Worm (Caenorhabditis elegans) whole organism, young adult: ENCODE data around the gene T03E6.9.
A peak's percentile ranks its signal among the peaks of the same experiment; 100 is the strongest.

ENCODE experiments used
- B0336.3 ChIP-seq: fragments of 200-800 bp; sonication (Bioruptor generic); IDR thresholded peaks from 2 replicates; pipeline ENCODE4 v1.3.6; 2022; ENCODE audit warnings: missing genetic modification characterization, missing compliant biosample characterization
- C06A6.2 ChIP-seq: fragments of 200-800 bp; sonication (Bioruptor generic); conservative IDR thresholded peaks from 2 replicates; pipeline ENCODE4 v1.3.6; 2022; ENCODE audit warnings: missing genetic modification characterization, missing compliant biosample characterization
- F49E8.2 ChIP-seq: sonication (generic microtip); optimal IDR thresholded peaks from 3 replicates; lab custom pipeline; 2017; ENCODE audit warnings: missing genetic modification characterization, mild to moderate bottlenecking, missing compliant biosample characterization, antibody characterized with exemption, moderate library complexity; ENCODE audit not compliant: insufficient read depth
- F57C9.4 ChIP-seq: sonication (generic microtip); optimal IDR thresholded peaks from 2 replicates; lab custom pipeline; 2017; ENCODE audit warnings: mild to moderate bottlenecking, missing genetic modification characterization, missing compliant biosample characterization
- K11D2.4 ChIP-seq: fragments of 200-800 bp; sonication (Bioruptor generic); IDR thresholded peaks from 2 replicates; pipeline ENCODE4 v1.3.6; 2022; ENCODE audit warnings: missing genetic modification reagents, missing genetic modification characterization, missing compliant biosample characterization
- Y53F4B.3 ChIP-seq: fragments of 200-800 bp; sonication (Bioruptor generic); IDR thresholded peaks from 2 replicates; pipeline ENCODE4 v1.3.6; 2022; ENCODE audit warnings: missing genetic modification reagents, missing genetic modification characterization, missing compliant biosample characterization
- Y67H2A.10 ChIP-seq: fragments of 200-800 bp; sonication (Bioruptor generic); conservative IDR thresholded peaks from 2 replicates; pipeline ENCODE4 v1.3.6; 2022; ENCODE audit warnings: missing genetic modification reagents, missing genetic modification characterization, missing compliant biosample characterization
- akir-1 ChIP-seq: fragments of 200-800 bp; sonication (Bioruptor generic); optimal IDR thresholded peaks from 2 replicates; lab custom pipeline; 2018; ENCODE audit warnings: mild to moderate bottlenecking, missing genetic modification characterization, moderate library complexity, missing compliant biosample characterization
- attf-3 ChIP-seq: fragments of 200-800 bp; sonication (Bioruptor generic); conservative IDR thresholded peaks from 2 replicates; pipeline ENCODE4 v1.3.6; 2022; ENCODE audit warnings: missing genetic modification reagents, missing genetic modification characterization, missing compliant biosample characterization
- bed-2 ChIP-seq: fragments of 200-800 bp; sonication (Bioruptor generic); IDR thresholded peaks from 2 replicates; pipeline ENCODE4 v1.3.6; 2022; ENCODE audit warnings: missing genetic modification reagents, missing genetic modification characterization, missing compliant biosample characterization
- cebp-1 ChIP-seq, 2 experiments: fragments of 200-800 bp in 1 of 2; sonication (Bioruptor generic) in 1 of 2; sonication (generic microtip) in 1 of 2; IDR thresholded peaks in 1 of 2; optimal IDR thresholded peaks in 1 of 2; 2 replicates each; pipeline versions ENCODE4 v1.3.6 to Lab custom; 2017 to 2022; ENCODE audit warnings: missing compliant biosample characterization in 2 of 2, missing genetic modification characterization in 2 of 2, mild to moderate bottlenecking in 1 of 2, missing genetic modification reagents in 1 of 2, moderate library complexity in 1 of 2
- ceh-27 ChIP-seq: fragments of 200-800 bp; sonication (Bioruptor generic); optimal IDR thresholded peaks from 2 replicates; lab custom pipeline; 2018; ENCODE audit warnings: mild to moderate bottlenecking, missing genetic modification characterization, moderate library complexity, missing compliant biosample characterization
- ceh-40 ChIP-seq: fragments of 200-800 bp; sonication (Bioruptor generic); IDR thresholded peaks from 2 replicates; pipeline ENCODE4 v1.3.6; 2022; ENCODE audit warnings: missing genetic modification characterization, missing compliant biosample characterization
- ceh-58 ChIP-seq: fragments of 200-800 bp; sonication (Bioruptor generic); IDR thresholded peaks from 2 replicates; pipeline ENCODE4 v1.3.6; 2022; ENCODE audit warnings: missing genetic modification characterization, missing compliant biosample characterization
- egl-44 ChIP-seq: fragments of 200-800 bp; sonication (Bioruptor generic); IDR thresholded peaks from 2 replicates; pipeline ENCODE4 v1.3.6; 2022; ENCODE audit warnings: missing genetic modification reagents, missing genetic modification characterization, missing compliant biosample characterization
- ets-4 ChIP-seq: fragments of 200-800 bp; sonication (Bioruptor generic); optimal IDR thresholded peaks from 2 replicates; lab custom pipeline; 2018; ENCODE audit warnings: mild to moderate bottlenecking, missing genetic modification characterization, missing compliant biosample characterization
- gei-17 ChIP-seq: fragments of 200-800 bp; sonication (Bioruptor generic); optimal IDR thresholded peaks from 2 replicates; lab custom pipeline; 2018; ENCODE audit warnings: mild to moderate bottlenecking, missing genetic modification characterization, missing compliant biosample characterization
- hlh-26 ChIP-seq: fragments of 200-800 bp; sonication (Bioruptor generic); conservative IDR thresholded peaks from 2 replicates; pipeline ENCODE4 v1.3.6; 2022; ENCODE audit warnings: missing genetic modification reagents, missing genetic modification characterization, missing compliant biosample characterization
- hmg-1.2 ChIP-seq: fragments of 200-800 bp; sonication (Bioruptor generic); IDR thresholded peaks from 2 replicates; pipeline ENCODE4 v1.3.6; 2022; ENCODE audit warnings: missing genetic modification reagents, missing genetic modification characterization, missing compliant biosample characterization
- hsf-1 ChIP-seq: fragments of 200-800 bp; sonication (Bioruptor generic); IDR thresholded peaks from 2 replicates; pipeline ENCODE4 v1.3.6; 2022; ENCODE audit warnings: missing genetic modification reagents, missing genetic modification characterization, missing compliant biosample characterization
- let-526 ChIP-seq: fragments of 200-800 bp; sonication (Bioruptor generic); IDR thresholded peaks from 2 replicates; pipeline ENCODE4 v1.3.6; 2022; ENCODE audit warnings: missing genetic modification reagents, missing genetic modification characterization, missing compliant biosample characterization
- let-607 ChIP-seq, 2 experiments: fragments of 200-800 bp in 1 of 2; sonication (Bioruptor generic) in 1 of 2; sonication (generic microtip) in 1 of 2; optimal IDR thresholded peaks; 2 replicates each; lab custom pipeline; 2016 to 2018; ENCODE audit warnings: mild to moderate bottlenecking in 2 of 2, missing compliant biosample characterization in 2 of 2, missing genetic modification characterization in 2 of 2, moderate library complexity in 2 of 2, missing genotype in 1 of 2
- lin-26 ChIP-seq: fragments of 200-800 bp; sonication (Bioruptor generic); IDR thresholded peaks from 2 replicates; pipeline ENCODE4 v1.3.6; 2022; ENCODE audit warnings: missing genetic modification reagents, missing genetic modification characterization, missing compliant biosample characterization
- lsl-1 ChIP-seq: fragments of 200-800 bp; sonication (Bioruptor generic); optimal IDR thresholded peaks from 2 replicates; lab custom pipeline; 2018; ENCODE audit warnings: mild to moderate bottlenecking, missing genetic modification characterization, moderate library complexity, missing compliant biosample characterization
- madf-3 ChIP-seq: fragments of 200-800 bp; sonication (Bioruptor generic); IDR thresholded peaks from 2 replicates; pipeline ENCODE4 v1.3.6; 2022; ENCODE audit warnings: missing genetic modification reagents, missing genetic modification characterization, missing compliant biosample characterization
- mcd-1 ChIP-seq: fragments of 200-800 bp; sonication (Bioruptor generic); IDR thresholded peaks from 2 replicates; pipeline ENCODE4 v1.3.6; 2022; ENCODE audit warnings: missing genetic modification reagents, missing genetic modification characterization, missing compliant biosample characterization
- mel-28 ChIP-seq: sonication (generic microtip); optimal IDR thresholded peaks from 2 replicates; lab custom pipeline; 2016; ENCODE audit warnings: borderline replicate concordance, mild to moderate bottlenecking, missing genetic modification characterization, missing compliant biosample characterization
- mes-4 ChIP-seq: sonication (generic microtip); optimal IDR thresholded peaks from 2 replicates; lab custom pipeline; 2016; ENCODE audit warnings: missing genotype, missing genetic modification characterization, missing compliant biosample characterization
- nhr-120 ChIP-seq: fragments of 200-800 bp; sonication (Bioruptor generic); IDR thresholded peaks from 2 replicates; pipeline ENCODE4 v1.3.6; 2022; ENCODE audit warnings: missing genetic modification characterization, missing compliant biosample characterization
- nhr-179 ChIP-seq: sonication (generic microtip); optimal IDR thresholded peaks from 2 replicates; lab custom pipeline; 2016; ENCODE audit warnings: mild to moderate bottlenecking, missing genetic modification characterization, missing compliant biosample characterization
- nhr-90 ChIP-seq: sonication (generic microtip); optimal IDR thresholded peaks from 2 replicates; lab custom pipeline; 2016; ENCODE audit warnings: missing genotype, mild to moderate bottlenecking, missing genetic modification characterization, missing compliant biosample characterization
- pbrm-1 ChIP-seq: fragments of 200-800 bp; sonication (Bioruptor generic); IDR thresholded peaks from 2 replicates; pipeline ENCODE4 v1.3.6; 2022; ENCODE audit warnings: missing genetic modification reagents, missing genetic modification characterization, missing compliant biosample characterization
- rcor-1 ChIP-seq: fragments of 200-800 bp; sonication (Bioruptor generic); IDR thresholded peaks from 2 replicates; pipeline ENCODE4 v1.3.6; 2022; ENCODE audit warnings: missing genetic modification reagents, missing genetic modification characterization, missing compliant biosample characterization
- sea-2 ChIP-seq: fragments of 200-800 bp; sonication (Bioruptor generic); IDR thresholded peaks from 2 replicates; pipeline ENCODE4 v1.3.6; 2022; ENCODE audit warnings: missing genetic modification characterization, missing compliant biosample characterization
- snpc-1.3 ChIP-seq: sonication (generic microtip); optimal IDR thresholded peaks from 2 replicates; lab custom pipeline; 2017; ENCODE audit warnings: missing genetic modification characterization, mild to moderate bottlenecking, missing compliant biosample characterization, antibody characterized with exemption, moderate library complexity, missing genotype, missing genetic modification reagents; ENCODE audit not compliant: insufficient read depth
- snpc-3.4 ChIP-seq: sonication (generic microtip); optimal IDR thresholded peaks from 2 replicates; lab custom pipeline; 2017; ENCODE audit warnings: missing genetic modification characterization, mild to moderate bottlenecking, missing compliant biosample characterization, antibody characterized with exemption, moderate library complexity, missing genotype, missing genetic modification reagents
- somi-1 ChIP-seq: fragments of 200-800 bp; sonication (Bioruptor generic); optimal IDR thresholded peaks from 2 replicates; lab custom pipeline; 2018; ENCODE audit warnings: mild to moderate bottlenecking, missing genetic modification characterization, missing compliant biosample characterization
- sptf-2 ChIP-seq: fragments of 200-800 bp; sonication (Bioruptor generic); optimal IDR thresholded peaks from 2 replicates; lab custom pipeline; 2018; ENCODE audit warnings: mild to moderate bottlenecking, missing genetic modification characterization, missing compliant biosample characterization
- tlf-1 ChIP-seq: fragments of 200-800 bp; sonication (Bioruptor generic); optimal IDR thresholded peaks from 2 replicates; lab custom pipeline; 2018; ENCODE audit warnings: mild to moderate bottlenecking, missing genetic modification characterization, missing compliant biosample characterization
- unc-130 ChIP-seq: sonication (generic microtip); optimal IDR thresholded peaks from 2 replicates; lab custom pipeline; 2016; ENCODE audit warnings: missing genetic modification reagents, missing genetic modification characterization, missing compliant biosample characterization
- xnd-1 ChIP-seq: sonication (generic microtip); optimal IDR thresholded peaks from 2 replicates; lab custom pipeline; 2016; ENCODE audit warnings: missing genotype, missing genetic modification reagents, missing genetic modification characterization, missing compliant biosample characterization
- ztf-18 ChIP-seq: sonication (generic microtip); optimal IDR thresholded peaks from 2 replicates; lab custom pipeline; 2016; ENCODE audit warnings: missing genotype, mild to moderate bottlenecking, missing genetic modification characterization, missing compliant biosample characterization
- ztf-22 ChIP-seq: fragments of 200-800 bp; sonication (Bioruptor generic); optimal IDR thresholded peaks from 2 replicates; lab custom pipeline; 2018; ENCODE audit warnings: mild to moderate bottlenecking, missing genetic modification characterization, moderate library complexity, missing compliant biosample characterization
- ztf-26 ChIP-seq: sonication (generic microtip); optimal IDR thresholded peaks from 2 replicates; lab custom pipeline; 2017; ENCODE audit warnings: missing genetic modification characterization, missing compliant biosample characterization
- ztf-6 ChIP-seq: fragments of 200-800 bp; sonication (Bioruptor generic); IDR thresholded peaks from 2 replicates; pipeline ENCODE4 v1.3.6; 2022; ENCODE audit warnings: missing genetic modification reagents, missing genetic modification characterization, missing compliant biosample characterization

Gene T03E6.9

DNA sequence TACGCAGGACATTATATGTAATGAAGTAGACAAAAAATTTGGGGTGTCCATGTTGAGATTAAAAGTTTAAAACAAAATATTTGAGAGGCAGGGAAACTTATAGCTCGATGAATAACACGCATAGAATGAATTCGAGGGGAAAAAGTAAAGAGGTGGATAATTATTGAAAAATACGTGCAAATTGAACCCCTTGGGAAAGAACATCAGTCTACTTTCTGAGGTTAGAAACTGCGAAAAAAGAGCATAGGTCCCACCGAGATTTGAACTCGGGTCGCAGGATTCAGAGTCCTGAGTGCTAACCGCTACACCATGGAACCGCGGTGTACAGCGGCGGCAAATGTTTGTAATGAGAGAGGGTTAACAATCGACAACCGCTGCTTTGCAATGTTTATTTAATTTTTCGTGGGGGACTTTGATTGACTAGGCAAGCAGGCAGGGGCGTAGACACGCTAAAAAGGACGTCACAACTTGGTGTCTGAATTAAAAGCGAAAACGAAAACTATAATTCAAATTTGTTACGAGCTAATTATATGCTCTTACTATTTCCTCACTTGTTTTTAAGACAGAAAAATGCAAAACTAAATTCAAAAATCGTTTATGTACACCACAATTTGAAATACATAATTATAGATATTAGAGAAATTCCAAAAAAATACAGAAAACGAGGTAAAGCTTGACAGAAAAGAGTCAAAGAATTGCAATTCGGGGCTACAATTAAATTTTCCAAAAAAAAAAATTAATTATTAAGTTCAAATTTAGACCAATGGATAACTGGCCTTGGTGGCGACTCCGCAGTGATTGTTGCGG is 8.3 kb downstream of the T03E6.9 start, which contains the start of gene srh-269:
Gene srh-269, minus strand, starts transcription at position 51 of the 807 bp plus-strand sequence.
- TF ChIP-seq bed-2 (GFP tag; lab: Robert Waterston, UW) (no peak), ets-4 (peak; percentile 91), lin-26 (peak; percentile 91), lsl-1 (GFP tag; lab: Kevin White, UChicago) (peak; percentile 20), K11D2.4 (GFP tag; lab: Robert Waterston, UW) (peak; percentile 88), let-607 (tag; optimal IDR thresholded peaks at IDR 0.05; lab: Kevin White, UChicago) (peak; percentile 57 to 68), attf-3 (GFP tag; lab: Robert Waterston, UW) (no peak), unc-130 (GFP tag; lab: Kevin White, UChicago) (peak; percentile 68), C06A6.2 (GFP tag; lab: Robert Waterston, UW) (peak; percentile 77), somi-1 (GFP tag; lab: Kevin White, UChicago) (peak; percentile 74), sea-2 (GFP tag; lab: Robert Waterston, UW) (0 out of 2 replicates have a peak, but pooled peaks have one; percentile 55), ceh-40 (GFP tag; lab: Robert Waterston, UW) (no peak), mcd-1 (peak; percentile 77), F57C9.4 (tag; lab: Kevin White, UChicago) (peak; percentile 43), let-526 (GFP tag; lab: Robert Waterston, UW) (peak; percentile 87), ztf-6 (GFP tag; lab: Robert Waterston, UW) (0 out of 2 replicates have a peak, but pooled peaks have one; percentile 6), hlh-26 (GFP tag; lab: Robert Waterston, UW) (no peak), nhr-120 (GFP tag; lab: Robert Waterston, UW) (0 out of 2 replicates have a peak, but pooled peaks have one; percentile 76), hmg-1.2 (peak; percentile 81), Y53F4B.3 (GFP tag; lab: Robert Waterston, UW) (no peak), Y67H2A.10 (peak; percentile 60; the same call in 1 of the 2 replicates), F49E8.2 (tag; lab: Kevin White, UChicago) (peak; percentile 29), nhr-179 (tag; lab: Kevin White, UChicago) (no peak), ztf-22 (GFP tag; lab: Kevin White, UChicago) (no peak), cebp-1 (GFP tag; IDR thresholded peaks at IDR 0.05; lab: Robert Waterston, UW) (peak; percentile 56; the same call in 1 of the 2 replicates), cebp-1 (tag; optimal IDR thresholded peaks at IDR 0.05; lab: Kevin White, UChicago) (peak; percentile 84), mel-28 (peak; percentile 13), mes-4 (tag; lab: Kevin White, UChicago) (peak; percentile 10), B0336.3 (GFP tag; lab: Robert Waterston, UW) (peak; percentile 92), egl-44 (GFP tag; lab: Robert Waterston, UW) (peak; percentile 92), sptf-2 (GFP tag; lab: Kevin White, UChicago) (no peak), ztf-18 (tag; lab: Kevin White, UChicago) (peak; percentile 63), pbrm-1 (GFP tag; lab: Robert Waterston, UW) (peak; percentile 86), hsf-1 (GFP tag; lab: Robert Waterston, UW) (peak; percentile 61; the same call in 1 of the 2 replicates), tlf-1 (peak; percentile 70), gei-17 (GFP tag; lab: Kevin White, UChicago) (peak; percentile 51), nhr-90 (tag; lab: Kevin White, UChicago) (peak; percentile 64), ceh-58 (GFP tag; lab: Robert Waterston, UW) (peak; percentile 88; the same call in 1 of the 2 replicates), snpc-1.3 (tag; lab: Kevin White, UChicago) (peak; percentile 72), snpc-3.4 (peak; percentile 72), ceh-27 (GFP tag; lab: Kevin White, UChicago) (peak; percentile 56), ztf-26 (tag; lab: Kevin White, UChicago) (peak; percentile 81), xnd-1 (tag; lab: Kevin White, UChicago) (no peak), akir-1 (GFP tag; lab: Kevin White, UChicago) (no peak), rcor-1 (peak; percentile 69), madf-3 (GFP tag; lab: Robert Waterston, UW) (peak; percentile 85)
